Worm (Caenorhabditis elegans): ENCODE data around the gene sft-4.

DNA sequence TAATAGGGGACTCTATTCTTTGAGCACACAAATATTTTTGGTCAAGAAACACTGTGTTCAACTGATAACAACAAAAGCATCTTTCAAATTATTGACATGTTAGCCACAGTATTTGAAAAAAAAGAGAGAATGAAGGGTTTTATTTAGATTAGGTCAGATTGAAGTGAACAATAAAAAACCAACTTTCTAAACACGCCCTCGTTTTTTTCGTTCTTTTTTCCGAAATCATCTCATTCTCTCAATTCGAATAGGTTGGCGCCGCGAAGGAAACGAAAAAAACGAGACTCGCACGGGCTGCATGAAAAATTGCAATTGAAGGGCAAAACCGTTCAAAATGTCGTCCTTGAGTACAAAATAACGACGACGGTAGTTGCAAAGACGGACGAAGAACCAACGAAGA is 33.8 kb upstream of the sft-4 start:
- TF ChIP-seq tbx-2 (tag; optimal IDR thresholded peaks at IDR 0.05) (no peak), nhr-76 (tag; optimal IDR thresholded peaks at IDR 0.05) (no peak), snpc-4 (tag; optimal IDR thresholded peaks at IDR 0.05) (no peak), hpl-2 (GFP tag; optimal IDR thresholded peaks at IDR 0.05) (no peak), jun-1 (tag; optimal IDR thresholded peaks at IDR 0.05) (no peak), Y116A8C.19 (tag; optimal IDR thresholded peaks at IDR 0.05; ENCODE audit: borderline replicate concordance) (no peak), sptf-1 (tag; optimal IDR thresholded peaks at IDR 0.05) (no peak), nhr-12 (tag; optimal IDR thresholded peaks at IDR 0.05) (no peak), nhr-237 (tag; optimal IDR thresholded peaks at IDR 0.05) (no peak), C34B4.2 (tag; optimal IDR thresholded peaks at IDR 0.05) (no peak), alr-1 (tag; optimal IDR thresholded peaks at IDR 0.05; ENCODE audit: borderline replicate concordance) (no peak), nhr-11 (tag; optimal IDR thresholded peaks at IDR 0.05) (no peak), ama-1 (optimal IDR thresholded peaks at IDR 0.05) (no peak)
